Fruit fly (Drosophila melanogaster) whole organism, embryonic: ENCODE results near the gene dmrt11E.

ENCODE experiments used
- Asciz ChIP-seq: fragments of 200-800 bp; sonication (Bioruptor generic); optimal IDR thresholded peaks from 2 replicates; lab custom pipeline; 2017; ENCODE audit warnings: missing biosample characterization, mild to moderate bottlenecking, missing genetic modification characterization, missing genetic modification reagents
- CG10979 ChIP-seq: fragments of 200-800 bp; sonication (Bioruptor generic); optimal IDR thresholded peaks from 2 replicates; lab custom pipeline; 2018; ENCODE audit warnings: missing biosample characterization, mild to moderate bottlenecking, missing genetic modification characterization, moderate library complexity
- CG11504 ChIP-seq: fragments of 200-800 bp; sonication (Bioruptor generic); optimal IDR thresholded peaks from 3 replicates; lab custom pipeline; 2019; ENCODE audit warnings: missing biosample characterization, mild to moderate bottlenecking, missing genetic modification characterization, moderate library complexity
- CG13287 ChIP-seq: fragments of 200-800 bp; sonication (Bioruptor generic); IDR thresholded peaks from 2 replicates; pipeline ENCODE4 v1.3.6; 2022; ENCODE audit warnings: missing biosample characterization, missing genetic modification characterization; ENCODE audit not compliant: partially characterized antibody
- CG13894 ChIP-seq: fragments of 200-800 bp; sonication (Bioruptor generic); optimal IDR thresholded peaks from 3 replicates; lab custom pipeline; 2018; ENCODE audit warnings: missing biosample characterization, mild to moderate bottlenecking, missing genetic modification characterization, moderate library complexity
- CG14441 ChIP-seq: fragments of 200-800 bp; sonication (Bioruptor generic); IDR thresholded peaks from 2 replicates; pipeline ENCODE4 v1.3.6; 2022; ENCODE audit warnings: missing biosample characterization, missing genetic modification characterization
- CG15073 ChIP-seq: fragments of 200-800 bp; sonication (Bioruptor generic); optimal IDR thresholded peaks from 2 replicates; lab custom pipeline; 2016; ENCODE audit warnings: missing biosample characterization, missing genetic modification characterization
- CG17186 ChIP-seq: fragments of 200-800 bp; sonication (Bioruptor generic); optimal IDR thresholded peaks from 3 replicates; lab custom pipeline; 2017; ENCODE audit warnings: missing biosample characterization, missing genetic modification reagents, missing genetic modification characterization
- CG17912 ChIP-seq: fragments of 200-800 bp; sonication (Bioruptor generic); optimal IDR thresholded peaks from 2 replicates; lab custom pipeline; 2018; ENCODE audit warnings: missing biosample characterization, mild to moderate bottlenecking, missing genetic modification characterization
- CG18619 ChIP-seq: fragments of 200-800 bp; sonication (Bioruptor generic); optimal IDR thresholded peaks from 3 replicates; lab custom pipeline; 2017; ENCODE audit warnings: missing biosample characterization, mild to moderate bottlenecking, missing genetic modification characterization
- CG31388 ChIP-seq: fragments of 200-800 bp; sonication (Bioruptor generic); optimal IDR thresholded peaks from 2 replicates; lab custom pipeline; 2016; ENCODE audit warnings: missing biosample characterization, missing genetic modification characterization
- CG32532 ChIP-seq: fragments of 200-800 bp; sonication (Bioruptor generic); IDR thresholded peaks from 2 replicates; pipeline ENCODE4 v1.3.6; 2022; ENCODE audit warnings: missing biosample characterization, missing genetic modification characterization
- CG3281 ChIP-seq: fragments of 200-800 bp; sonication (Bioruptor generic); optimal IDR thresholded peaks from 3 replicates; lab custom pipeline; 2017; ENCODE audit warnings: missing biosample characterization, mild to moderate bottlenecking, missing genetic modification characterization
- CG33557 ChIP-seq: fragments of 200-800 bp; sonication (Bioruptor generic); optimal IDR thresholded peaks from 2 replicates; lab custom pipeline; 2019; ENCODE audit warnings: missing biosample characterization, mild to moderate bottlenecking, missing genetic modification characterization, moderate library complexity
- CG34376 ChIP-seq: fragments of 200-800 bp; sonication (Bioruptor generic); optimal IDR thresholded peaks from 2 replicates; lab custom pipeline; 2018; ENCODE audit warnings: missing biosample characterization, mild to moderate bottlenecking, missing genetic modification characterization
- CG3995 ChIP-seq: fragments of 200-800 bp; sonication (Bioruptor generic); optimal IDR thresholded peaks from 3 replicates; lab custom pipeline; 2016; ENCODE audit warnings: missing biosample characterization, missing genetic modification characterization
- CG4730 ChIP-seq: fragments of 200-800 bp; sonication (Bioruptor generic); IDR thresholded peaks from 2 replicates; pipeline ENCODE4 v1.3.6; 2022; ENCODE audit warnings: missing biosample characterization, missing genetic modification characterization
- CG6765 ChIP-seq: fragments of 200-800 bp; sonication (Bioruptor generic); optimal IDR thresholded peaks from 3 replicates; lab custom pipeline; 2017; ENCODE audit warnings: missing biosample characterization, mild to moderate bottlenecking, missing genetic modification characterization
- CG6813 ChIP-seq: fragments of 200-800 bp; sonication (Bioruptor generic); optimal IDR thresholded peaks from 2 replicates; lab custom pipeline; 2017; ENCODE audit warnings: missing biosample characterization, missing genetic modification characterization, mild to moderate bottlenecking, moderate library complexity, missing genetic modification reagents
- CG7745 ChIP-seq: fragments of 200-800 bp; sonication (Bioruptor generic); optimal IDR thresholded peaks from 2 replicates; lab custom pipeline; 2018; ENCODE audit warnings: missing biosample characterization, mild to moderate bottlenecking, missing genetic modification characterization, moderate library complexity
- CG7786 ChIP-seq: fragments of 200-800 bp; sonication (Bioruptor generic); optimal IDR thresholded peaks from 2 replicates; lab custom pipeline; 2016; ENCODE audit warnings: missing biosample characterization, missing genetic modification characterization
- CG7928 ChIP-seq: fragments of 200-800 bp; sonication (Bioruptor generic); optimal IDR thresholded peaks from 2 replicates; lab custom pipeline; 2017; ENCODE audit warnings: missing biosample characterization, mild to moderate bottlenecking, missing genetic modification characterization
- CG7963 ChIP-seq: fragments of 200-800 bp; sonication (Bioruptor generic); IDR thresholded peaks from 3 replicates; pipeline ENCODE4 v1.3.6; 2022; ENCODE audit warnings: missing biosample characterization, missing genetic modification characterization; ENCODE audit not compliant: partially characterized antibody
- CoRest ChIP-seq: fragments of 200-800 bp; sonication (Bioruptor generic); optimal IDR thresholded peaks from 3 replicates; lab custom pipeline; 2018; ENCODE audit warnings: missing biosample characterization, mild to moderate bottlenecking, missing genetic modification characterization, moderate library complexity
- E2f1 ChIP-seq: fragments of 200-800 bp; sonication (Bioruptor generic); IDR thresholded peaks from 2 replicates; pipeline ENCODE4 v1.3.6; 2022; ENCODE audit warnings: missing biosample characterization, missing genetic modification characterization
- Ets97D ChIP-seq: fragments of 200-800 bp; sonication (Bioruptor generic); optimal IDR thresholded peaks from 3 replicates; lab custom pipeline; 2016; ENCODE audit warnings: missing biosample characterization, missing genetic modification characterization
- HLH4C ChIP-seq: fragments of 200-800 bp; sonication (Bioruptor generic); IDR thresholded peaks from 3 replicates; pipeline ENCODE4 v1.3.6; 2022; ENCODE audit warnings: missing biosample characterization, missing genetic modification characterization; ENCODE audit not compliant: partially characterized antibody
- Hmr ChIP-seq: fragments of 200-800 bp; sonication (Bioruptor generic); optimal IDR thresholded peaks from 3 replicates; lab custom pipeline; 2017; ENCODE audit warnings: mild to moderate bottlenecking, missing biosample characterization, missing genetic modification reagents, missing genetic modification characterization
- Hmx ChIP-seq: fragments of 200-800 bp; sonication (Bioruptor generic); optimal IDR thresholded peaks from 2 replicates; lab custom pipeline; 2016; ENCODE audit warnings: missing biosample characterization, missing genetic modification characterization
- MBD-R2 ChIP-seq: fragments of 200-800 bp; sonication (Bioruptor generic); IDR thresholded peaks from 2 replicates; pipeline ENCODE4 v1.3.6; 2022; ENCODE audit warnings: missing biosample characterization, missing genetic modification characterization
- Med ChIP-seq: fragments of 200-800 bp; sonication (Bioruptor generic); peaks from one replicate; lab custom pipeline; 2016; ENCODE audit warnings: missing biosample characterization, missing genetic modification characterization, mild to moderate bottlenecking, inconsistent platforms, moderate library complexity
- Scr ChIP-seq: fragments of 200-800 bp; sonication (Bioruptor generic); IDR thresholded peaks from 2 replicates; pipeline ENCODE4 v1.3.6; 2022; ENCODE audit warnings: missing biosample characterization, missing genetic modification characterization; ENCODE audit not compliant: partially characterized antibody
- ase ChIP-seq: fragments of 200-800 bp; sonication (Bioruptor generic); IDR thresholded peaks from 3 replicates; pipeline ENCODE4 v1.3.6; 2022; ENCODE audit warnings: missing biosample characterization, missing genetic modification characterization
- cato ChIP-seq: fragments of 200-800 bp; sonication (Bioruptor generic); optimal IDR thresholded peaks from 2 replicates; lab custom pipeline; 2016; ENCODE audit warnings: missing biosample characterization, missing genetic modification characterization, borderline replicate concordance
- croc ChIP-seq: fragments of 200-800 bp; sonication (Bioruptor generic); conservative IDR thresholded peaks from 3 replicates; pipeline ENCODE4 v1.3.6; 2022; ENCODE audit warnings: missing biosample characterization, missing genetic modification characterization
- da ChIP-seq: fragments of 200-800 bp; sonication (Bioruptor generic); optimal IDR thresholded peaks from 2 replicates; lab custom pipeline; 2016; ENCODE audit warnings: missing biosample characterization, missing genetic modification characterization
- exex ChIP-seq: fragments of 200-800 bp; sonication (Bioruptor generic); optimal IDR thresholded peaks from 4 replicates; lab custom pipeline; 2018; ENCODE audit warnings: missing biosample characterization, mild to moderate bottlenecking, missing genetic modification characterization, moderate library complexity
- gfzf ChIP-seq: fragments of 200-800 bp; sonication (Bioruptor generic); optimal IDR thresholded peaks from 2 replicates; lab custom pipeline; 2016; ENCODE audit warnings: missing biosample characterization, mild to moderate bottlenecking, missing genetic modification characterization, moderate library complexity
- gt ChIP-seq: fragments of 200-800 bp; sonication (Bioruptor generic); IDR thresholded peaks from 2 replicates; pipeline ENCODE4 v1.3.6; 2022; ENCODE audit warnings: missing biosample characterization, missing genetic modification characterization
- insv ChIP-seq, 2 experiments: fragments of 200-800 bp; sonication (Bioruptor generic); optimal IDR thresholded peaks; 3 replicates each; lab custom pipeline; 2016 to 2018; ENCODE audit warnings: missing biosample characterization in 2 of 2, missing genetic modification characterization in 2 of 2
- jumu ChIP-seq: fragments of 200-800 bp; sonication (Bioruptor generic); optimal IDR thresholded peaks from 3 replicates; lab custom pipeline; 2016; ENCODE audit warnings: missing biosample characterization, missing genetic modification characterization
- kah ChIP-seq: fragments of 200-800 bp; sonication (Bioruptor generic); optimal IDR thresholded peaks from 2 replicates; lab custom pipeline; 2018; ENCODE audit warnings: missing biosample characterization, mild to moderate bottlenecking, missing genetic modification characterization
- mam ChIP-seq: fragments of 200-800 bp; sonication (Bioruptor generic); optimal IDR thresholded peaks from 3 replicates; lab custom pipeline; 2016; ENCODE audit warnings: missing biosample characterization, missing genetic modification characterization
- nerfin-2 ChIP-seq: fragments of 200-800 bp; sonication (Bioruptor generic); IDR thresholded peaks from 2 replicates; pipeline ENCODE4 v1.3.6; 2022; ENCODE audit warnings: missing biosample characterization, missing genetic modification characterization; ENCODE audit not compliant: partially characterized antibody
- so ChIP-seq: fragments of 200-800 bp; sonication (Bioruptor generic); IDR thresholded peaks from 3 replicates; pipeline ENCODE4 v1.3.6; 2022; ENCODE audit warnings: missing biosample characterization, missing genetic modification characterization
- ssp ChIP-seq: fragments of 200-800 bp; sonication (Bioruptor generic); IDR thresholded peaks from 2 replicates; pipeline ENCODE4 v1.3.6; 2022; ENCODE audit warnings: missing biosample characterization, missing genetic modification characterization
- toy ChIP-seq: fragments of 200-800 bp; sonication (Bioruptor generic); IDR thresholded peaks from 2 replicates; pipeline ENCODE4 v1.3.6; 2022; ENCODE audit warnings: missing biosample characterization, missing genetic modification characterization
- unc-4 ChIP-seq: fragments of 200-800 bp; sonication (Bioruptor generic); IDR thresholded peaks from 2 replicates; pipeline ENCODE4 v1.3.6; 2022; ENCODE audit warnings: missing biosample characterization, missing genetic modification characterization; ENCODE audit not compliant: partially characterized antibody

The dmrt11E gene

DNA sequence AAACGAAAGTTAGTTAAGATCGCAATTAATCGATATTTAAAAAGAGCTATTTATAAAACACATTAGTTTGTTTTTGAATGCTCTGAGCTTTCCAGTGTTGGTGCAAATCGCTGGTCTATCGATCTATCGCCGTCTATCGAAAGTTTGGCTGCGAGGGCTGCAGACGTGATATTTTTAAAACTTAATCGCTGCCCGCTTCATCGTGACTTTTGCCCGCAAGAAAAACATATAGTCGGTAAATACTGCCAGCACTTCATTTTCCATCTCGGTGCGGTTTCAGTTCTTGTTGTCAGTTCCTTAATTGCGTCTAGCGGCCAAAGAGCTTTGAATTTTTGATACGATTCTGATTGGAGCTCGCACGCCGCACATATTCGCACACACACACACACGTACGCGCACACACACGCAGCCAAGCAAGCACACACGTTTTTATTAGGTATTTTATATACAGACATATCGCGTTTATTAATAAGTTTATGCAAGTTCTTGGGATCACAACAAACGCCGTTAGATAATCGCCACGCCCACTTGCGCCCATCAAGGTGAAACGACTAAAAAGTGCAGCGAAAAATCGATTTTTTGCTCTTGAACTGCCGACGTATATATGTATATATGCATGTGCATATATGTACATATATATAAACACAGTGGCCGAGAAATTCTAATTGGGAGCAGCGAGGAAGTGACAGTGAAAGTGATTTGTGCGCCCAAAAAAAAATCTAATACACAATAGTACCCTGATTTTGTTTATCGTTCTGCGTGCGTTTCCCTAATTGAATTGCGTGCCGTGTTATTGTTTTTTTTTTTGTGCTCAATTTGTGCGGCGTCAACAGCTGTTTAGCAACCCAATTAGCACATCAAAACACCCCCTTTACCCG is 3.1 kb downstream of the dmrt11E start (continued):
- TF ChIP-seq CG34376 (GFP tag; lab: Kevin White, UChicago) (peak; percentile 2), CG4730 (no peak), CG13287 (GFP tag; lab: Robert Waterston, UW) (peak; percentile 76), exex (tag; lab: Kevin White, UChicago) (peak; percentile 62), CG13894 (peak; percentile 6), CG10979 (tag; lab: Kevin White, UChicago) (no peak), CG17186 (GFP tag; lab: Kevin White, UChicago) (no peak), cato (no peak), Scr (GFP tag; lab: Robert Waterston, UW) (peak; percentile 65), Asciz (GFP tag; lab: Kevin White, UChicago) (peak; percentile 5), Ets97D (GFP tag; lab: Kevin White, UChicago) (peak; percentile 3), CG6765 (no peak), CG32532 (peak; percentile 27; the same call in 1 of the 2 replicates), CG7928 (GFP tag; lab: Kevin White, UChicago) (peak; percentile 93), CG31388 (no peak), ase (GFP tag; lab: Robert Waterston, UW) (no peak), CG7745 (no peak), MBD-R2 (GFP tag; lab: Robert Waterston, UW) (peak; percentile 59), croc (GFP tag; lab: Robert Waterston, UW) (no peak), mam (GFP tag; lab: Kevin White, UChicago) (peak; percentile 28), CoRest (tag; lab: Kevin White, UChicago) (peak; percentile 21), E2f1 (GFP tag; lab: Robert Waterston, UW) (no peak), CG3995 (GFP tag; lab: Kevin White, UChicago) (peak; percentile 96), CG3281 (GFP tag; lab: Kevin White, UChicago) (peak; percentile 13), Med (GFP tag; lab: Kevin White, UChicago) (peak; percentile 90), so (GFP tag; lab: Robert Waterston, UW) (0 out of 3 replicates have a peak, but pooled peaks have one; percentile 49), CG17912 (GFP tag; lab: Kevin White, UChicago) (no peak), unc-4 (GFP tag; lab: Robert Waterston, UW) (peak; percentile 60), CG18619 (no peak), ssp (no peak), kah (no peak), CG11504 (tag; lab: Kevin White, UChicago) (peak; percentile 15), HLH4C (GFP tag; lab: Robert Waterston, UW) (peak; percentile 75), CG33557 (GFP tag; lab: Kevin White, UChicago) (no peak), CG7963 (0 out of 3 replicates have a peak, but pooled peaks have one; percentile 42), insv (GFP tag; optimal IDR thresholded peaks at IDR 0.05; lab: Kevin White, UChicago) (peak in 1 of 2 experiments; percentile 61), toy (no peak), CG15073 (GFP tag; lab: Kevin White, UChicago) (no peak), CG14441 (GFP tag; lab: Robert Waterston, UW) (peak; percentile 34; the same call in 1 of the 2 replicates), Hmx (GFP tag; lab: Kevin White, UChicago) (no peak), gt (no peak), nerfin-2 (GFP tag; lab: Robert Waterston, UW) (peak; percentile 62), CG6813 (no peak), da (GFP tag; lab: Kevin White, UChicago) (no peak), gfzf (peak; percentile 33), jumu (GFP tag; lab: Kevin White, UChicago) (no peak), CG7786 (GFP tag; lab: Kevin White, UChicago) (no peak), Hmr (GFP tag; lab: Kevin White, UChicago) (peak; percentile 9)
